Fruit fly (Drosophila melanogaster) whole organism, embryonic: ENCODE results near the gene Ire1.

Source experiments
- Blimp-1 ChIP-seq: fragments of 200-800 bp; sonication (Bioruptor generic); optimal IDR thresholded peaks from 3 replicates; lab custom pipeline; 2018; ENCODE audit warnings: missing biosample characterization, missing genetic modification characterization, mild to moderate bottlenecking, moderate library complexity, missing genetic modification reagents
- C15 ChIP-seq: fragments of 200-800 bp; sonication (Bioruptor generic); IDR thresholded peaks from 3 replicates; pipeline ENCODE4 v1.3.6; 2022; ENCODE audit warnings: missing biosample characterization, missing genetic modification characterization
- CG10565 ChIP-seq: fragments of 200-800 bp; sonication (Bioruptor generic); optimal IDR thresholded peaks from 3 replicates; lab custom pipeline; 2016; ENCODE audit warnings: missing biosample characterization, mild to moderate bottlenecking, missing genetic modification characterization
- CG12219 ChIP-seq: fragments of 200-800 bp; sonication (Bioruptor generic); optimal IDR thresholded peaks from 3 replicates; lab custom pipeline; 2018; ENCODE audit warnings: missing biosample characterization, mild to moderate bottlenecking, missing genetic modification characterization
- CG12391 ChIP-seq: fragments of 200-800 bp; sonication (Bioruptor generic); optimal IDR thresholded peaks from 3 replicates; lab custom pipeline; 2018; ENCODE audit warnings: missing biosample characterization, mild to moderate bottlenecking, missing genetic modification characterization, moderate library complexity
- CG13424 ChIP-seq: fragments of 200-800 bp; sonication (Bioruptor generic); optimal IDR thresholded peaks from 2 replicates; lab custom pipeline; 2019; ENCODE audit warnings: missing biosample characterization, mild to moderate bottlenecking, missing genetic modification characterization, moderate library complexity
- CG14050 ChIP-seq: fragments of 200-800 bp; sonication (Bioruptor generic); IDR thresholded peaks from 3 replicates; pipeline ENCODE4 v1.3.6; 2022; ENCODE audit warnings: missing biosample characterization, missing genetic modification characterization
- CG17361 ChIP-seq: fragments of 200-800 bp; sonication (Bioruptor generic); IDR thresholded peaks from 3 replicates; pipeline ENCODE4 v1.3.6; 2022; ENCODE audit warnings: missing biosample characterization, missing genetic modification characterization
- CG17568 ChIP-seq: fragments of 200-800 bp; sonication (Bioruptor generic); optimal IDR thresholded peaks from 2 replicates; lab custom pipeline; 2018; ENCODE audit warnings: missing biosample characterization, mild to moderate bottlenecking, missing genetic modification characterization, moderate library complexity
- CG18262 ChIP-seq: fragments of 200-800 bp; optimal IDR thresholded peaks from 3 replicates; lab custom pipeline; 2019; ENCODE audit warnings: missing biosample characterization, mild to moderate bottlenecking, missing genetic modification characterization, moderate library complexity
- CG2120 ChIP-seq: fragments of 200-800 bp; sonication (Bioruptor generic); optimal IDR thresholded peaks from 3 replicates; lab custom pipeline; 2016; ENCODE audit warnings: missing biosample characterization, missing genetic modification characterization
- CG3726 ChIP-seq: fragments of 200-800 bp; sonication (Bioruptor generic); IDR thresholded peaks from 3 replicates; pipeline ENCODE4, ENCODE4 v1.3.6; 2022; ENCODE audit warnings: missing biosample characterization, missing genetic modification characterization
- CG7372 ChIP-seq: fragments of 200-800 bp; sonication (Bioruptor generic); IDR thresholded peaks from 2 replicates; pipeline ENCODE4 v1.3.6; 2022; ENCODE audit warnings: missing biosample characterization, missing genetic modification characterization
- CG8388 ChIP-seq: fragments of 200-800 bp; sonication (Bioruptor generic); optimal IDR thresholded peaks from 2 replicates; lab custom pipeline; 2019; ENCODE audit warnings: missing biosample characterization, mild to moderate bottlenecking, missing genetic modification characterization, moderate library complexity
- CG8924 ChIP-seq: fragments of 200-800 bp; optimal IDR thresholded peaks from 3 replicates; lab custom pipeline; 2019; ENCODE audit warnings: missing biosample characterization, mild to moderate bottlenecking, missing genetic modification characterization, moderate library complexity
- CG9797 ChIP-seq: fragments of 200-800 bp; sonication (Bioruptor generic); optimal IDR thresholded peaks from 3 replicates; lab custom pipeline; 2018; ENCODE audit warnings: missing biosample characterization, mild to moderate bottlenecking, missing genetic modification characterization
- Dbx ChIP-seq: fragments of 200-800 bp; sonication (Bioruptor generic); IDR thresholded peaks from 3 replicates; pipeline ENCODE4 v1.3.6; 2022; ENCODE audit warnings: missing biosample characterization, missing genetic modification characterization
- Dp ChIP-seq: fragments of 200-800 bp; sonication (Bioruptor generic); optimal IDR thresholded peaks from 2 replicates; lab custom pipeline; 2018; ENCODE audit warnings: missing biosample characterization, mild to moderate bottlenecking, missing genetic modification characterization, moderate library complexity
- Dref ChIP-seq: fragments of 200-800 bp; sonication (Bioruptor generic); IDR thresholded peaks from 2 replicates; pipeline ENCODE4 v1.3.6; 2022; ENCODE audit warnings: missing biosample characterization, missing genetic modification characterization
- E2f2 ChIP-seq: fragments of 200-800 bp; sonication (Bioruptor generic); IDR thresholded peaks from 2 replicates; pipeline ENCODE4 v1.3.6; 2022; ENCODE audit warnings: missing biosample characterization, missing genetic modification characterization
- Eip74EF ChIP-seq, 2 experiments: fragments of 200-800 bp in 1 of 2; fragments of >200 bp in 1 of 2; sonication (Bioruptor generic) in 1 of 2; optimal IDR thresholded peaks; 2 replicates each; lab custom pipeline; 2017 to 2019; ENCODE audit warnings: missing biosample characterization in 2 of 2, missing genetic modification characterization in 2 of 2, mild to moderate bottlenecking in 1 of 2, moderate library complexity in 1 of 2
- HHEX ChIP-seq: fragments of 200-800 bp; sonication (Bioruptor generic); optimal IDR thresholded peaks from 3 replicates; lab custom pipeline; 2017; ENCODE audit warnings: missing biosample characterization, mild to moderate bottlenecking, missing genetic modification characterization, missing genetic modification reagents
- Hr78 ChIP-seq, 2 experiments: fragments of 200-800 bp in 1 of 2; fragments of >200 bp in 1 of 2; sonication (Bioruptor generic) in 1 of 2; optimal IDR thresholded peaks; 2 replicates each; lab custom pipeline; 2017 to 2019; ENCODE audit warnings: missing biosample characterization in 2 of 2, missing genetic modification characterization in 2 of 2, mild to moderate bottlenecking in 1 of 2, moderate library complexity in 1 of 2
- Neu2 ChIP-seq: fragments of 200-800 bp; sonication (Bioruptor generic); optimal IDR thresholded peaks from 3 replicates; lab custom pipeline; 2016; ENCODE audit warnings: missing biosample characterization, missing genetic modification characterization, borderline replicate concordance
- PHDP ChIP-seq: fragments of 200-800 bp; sonication (Bioruptor generic); optimal IDR thresholded peaks from 3 replicates; lab custom pipeline; 2018; ENCODE audit warnings: missing biosample characterization, mild to moderate bottlenecking, missing genetic modification characterization, moderate library complexity
- Six4 ChIP-seq: fragments of 200-800 bp; sonication (Bioruptor generic); optimal IDR thresholded peaks from 2 replicates; lab custom pipeline; 2016; ENCODE audit warnings: missing biosample characterization, missing genetic modification characterization
- Sox100B ChIP-seq: fragments of 200-800 bp; sonication (Bioruptor generic); optimal IDR thresholded peaks from 3 replicates; lab custom pipeline; 2018; ENCODE audit warnings: missing biosample characterization, mild to moderate bottlenecking, missing genetic modification characterization
- Xbp1 ChIP-seq: fragments of 200-800 bp; sonication (Bioruptor generic); optimal IDR thresholded peaks from 3 replicates; lab custom pipeline; 2016; ENCODE audit warnings: missing biosample characterization, mild to moderate bottlenecking, missing genetic modification characterization
- amos ChIP-seq: fragments of 200-800 bp; sonication (Bioruptor generic); IDR thresholded peaks from 2 replicates; pipeline ENCODE4 v1.3.6; 2022; ENCODE audit warnings: missing biosample characterization, missing genetic modification characterization; ENCODE audit not compliant: partially characterized antibody
- ap ChIP-seq: fragments of 200-800 bp; sonication (Bioruptor generic); IDR thresholded peaks from 2 replicates; pipeline ENCODE4 v1.3.6; 2022; ENCODE audit warnings: missing biosample characterization, missing genetic modification characterization
- cas ChIP-seq: fragments of 200-800 bp; sonication (Bioruptor generic); IDR thresholded peaks from 2 replicates; pipeline ENCODE4 v1.3.6; 2022; ENCODE audit warnings: missing biosample characterization, missing genetic modification characterization
- caup ChIP-seq: fragments of 200-800 bp; sonication (Bioruptor generic); optimal IDR thresholded peaks from 3 replicates; lab custom pipeline; 2017; ENCODE audit warnings: missing biosample characterization, mild to moderate bottlenecking, missing genetic modification characterization, moderate library complexity; ENCODE audit not compliant: severe bottlenecking
- ci ChIP-seq: fragments of 200-800 bp; sonication (Bioruptor generic); IDR thresholded peaks from 3 replicates; pipeline ENCODE4 v1.3.6; 2022; ENCODE audit warnings: missing biosample characterization, missing genetic modification characterization
- dmrt11E ChIP-seq: fragments of 200-800 bp; sonication (Bioruptor generic); optimal IDR thresholded peaks from 3 replicates; lab custom pipeline; 2018; ENCODE audit warnings: missing biosample characterization, mild to moderate bottlenecking, missing genetic modification characterization, moderate library complexity
- dysf ChIP-seq: fragments of 200-800 bp; sonication (Bioruptor generic); IDR thresholded peaks from 3 replicates; pipeline ENCODE4 v1.3.6; 2022; ENCODE audit warnings: missing biosample characterization, missing genetic modification characterization
- fd102C ChIP-seq: fragments of 200-800 bp; sonication (Bioruptor generic); optimal IDR thresholded peaks from 2 replicates; lab custom pipeline; 2018; ENCODE audit warnings: missing biosample characterization, mild to moderate bottlenecking, missing genetic modification characterization, moderate library complexity
- fd64A ChIP-seq: fragments of 200-800 bp; sonication (Bioruptor generic); optimal IDR thresholded peaks from 3 replicates; lab custom pipeline; 2018; ENCODE audit warnings: missing biosample characterization, mild to moderate bottlenecking, missing genetic modification characterization
- fru ChIP-seq: fragments of >200 bp; optimal IDR thresholded peaks from 2 replicates; lab custom pipeline; 2017
- fu2 ChIP-seq: fragments of 200-800 bp; sonication (Bioruptor generic); optimal IDR thresholded peaks from 2 replicates; lab custom pipeline; 2016; ENCODE audit warnings: missing biosample characterization, missing genetic modification characterization
- jigr1 ChIP-seq: fragments of 200-800 bp; sonication (Bioruptor generic); IDR thresholded peaks from 3 replicates; pipeline ENCODE4 v1.3.6; 2022; ENCODE audit warnings: missing biosample characterization, missing genetic modification characterization
- lbe ChIP-seq: fragments of 200-800 bp; sonication (Bioruptor generic); optimal IDR thresholded peaks from 2 replicates; lab custom pipeline; 2016; ENCODE audit warnings: missing biosample characterization, mild to moderate bottlenecking, missing genetic modification characterization
- nom ChIP-seq: fragments of 200-800 bp; sonication (Bioruptor generic); optimal IDR thresholded peaks from 2 replicates; lab custom pipeline; 2017; ENCODE audit warnings: missing biosample characterization, missing genetic modification characterization, mild to moderate bottlenecking, moderate library complexity, missing genetic modification reagents
- rib ChIP-seq: fragments of 200-800 bp; sonication (Bioruptor generic); IDR thresholded peaks from 2 replicates; pipeline ENCODE4 v1.3.6; 2022; ENCODE audit warnings: missing biosample characterization, missing genetic modification characterization
- sc ChIP-seq, 3 experiments: fragments of >200 bp in 2 of 3; fragments of 200-800 bp in 1 of 3; sonication (Bioruptor generic) in 1 of 3; optimal IDR thresholded peaks; 2 replicates in 2 of 3; 3 replicates in 1 of 3; lab custom pipeline; 2017; ENCODE audit warnings: mild to moderate bottlenecking in 1 of 3, missing biosample characterization in 1 of 3, missing genetic modification characterization in 1 of 3, missing genetic modification reagents in 1 of 3
- seq ChIP-seq: fragments of 200-800 bp; sonication (Bioruptor generic); IDR thresholded peaks from 2 replicates; pipeline ENCODE4 v1.3.6; 2022; ENCODE audit warnings: missing biosample characterization, missing genetic modification characterization
- slbo ChIP-seq: fragments of 200-800 bp; sonication (Bioruptor generic); IDR thresholded peaks from 2 replicates; pipeline ENCODE4 v1.3.6; 2022; ENCODE audit warnings: missing biosample characterization, missing genetic modification characterization
- ssp ChIP-seq: fragments of 200-800 bp; sonication (Bioruptor generic); IDR thresholded peaks from 2 replicates; pipeline ENCODE4 v1.3.6; 2022; ENCODE audit warnings: missing biosample characterization, missing genetic modification characterization
- toy ChIP-seq: fragments of 200-800 bp; sonication (Bioruptor generic); IDR thresholded peaks from 2 replicates; pipeline ENCODE4 v1.3.6; 2022; ENCODE audit warnings: missing biosample characterization, missing genetic modification characterization

Gene Ire1

DNA sequence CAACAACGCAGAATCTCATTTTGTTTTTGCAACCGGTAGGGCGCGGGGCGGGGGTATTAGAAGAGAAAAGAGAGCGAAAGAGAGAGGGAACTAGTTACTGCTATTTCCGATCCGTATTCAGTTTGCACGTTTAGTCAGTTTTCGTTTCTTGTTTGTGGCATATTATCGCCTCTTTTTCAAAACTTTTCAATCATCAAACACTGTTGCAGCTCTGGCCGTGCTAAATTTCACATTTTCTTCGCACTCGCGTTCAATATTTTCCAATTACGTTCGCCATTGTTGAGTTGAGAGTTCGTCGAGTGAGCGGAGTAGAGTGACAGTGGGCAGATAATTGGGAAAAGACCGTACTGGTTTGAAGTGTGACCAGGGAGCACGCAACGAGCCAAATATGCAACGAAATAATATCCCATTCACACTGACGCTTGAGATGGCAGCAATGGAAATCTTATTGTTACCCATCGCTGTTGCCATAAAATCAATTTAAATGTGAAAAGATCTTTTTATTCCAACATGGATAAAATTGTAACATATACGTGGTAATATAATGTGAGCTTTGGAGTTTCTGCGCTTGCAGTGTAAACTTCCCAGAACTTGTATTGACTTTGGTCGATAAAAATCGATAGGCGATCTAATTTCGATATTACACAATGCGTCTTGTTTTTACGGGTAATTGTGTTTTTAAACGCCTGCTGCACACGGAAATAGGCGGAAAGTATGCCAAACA is at the start of gene Ire1, which contains the start of gene Mrm2 (continued):
- TF ChIP-seq Neu2 (GFP tag; lab: Kevin White, UChicago) (no peak), Hr78 (GFP tag; optimal IDR thresholded peaks at IDR 0.05; lab: Kevin White, UChicago) (peak; percentile 1 to 72), dysf (GFP tag; lab: Robert Waterston, UW) (peak; percentile 84), Sox100B (GFP tag; lab: Kevin White, UChicago) (peak; percentile 15), ap (GFP tag; lab: Robert Waterston, UW) (peak; percentile 52; the same call in 1 of the 2 replicates), CG10565 (GFP tag; lab: Kevin White, UChicago) (no peak), CG12391 (peak; percentile 89), Blimp-1 (GFP tag; lab: Kevin White, UChicago) (peak; percentile 50), ci (GFP tag; lab: Robert Waterston, UW) (no peak), toy (GFP tag; lab: Robert Waterston, UW) (no peak; the same call in 1 of the 2 replicates), caup (GFP tag; lab: Kevin White, UChicago) (peak; percentile 68), nom (GFP tag; lab: Kevin White, UChicago) (peak; percentile 54), jigr1 (GFP tag; lab: Robert Waterston, UW) (no peak), CG17568 (no peak), fu2 (peak; percentile 87), PHDP (tag; lab: Kevin White, UChicago) (peak; percentile 74), CG17361 (GFP tag; lab: Robert Waterston, UW) (peak; percentile 88), lbe (peak; percentile 42), fd64A (GFP tag; lab: Kevin White, UChicago) (no peak), dmrt11E (tag; lab: Kevin White, UChicago) (peak; percentile 83), CG8924 (tag; lab: Kevin White, UChicago) (peak; percentile 78), cas (GFP tag; lab: Robert Waterston, UW) (peak; percentile 24; the same call in 1 of the 2 replicates), CG13424 (peak; percentile 82), CG7372 (GFP tag; lab: Robert Waterston, UW) (peak; percentile 81), slbo (peak; percentile 93), seq (GFP tag; lab: Robert Waterston, UW) (peak; percentile 29; the same call in 1 of the 2 replicates), fru (lab: Kevin White, UChicago) (no peak), Dref (GFP tag; lab: Robert Waterston, UW) (peak; percentile 73), CG12219 (peak; percentile 6), Xbp1 (peak; percentile 90), CG3726 (GFP tag; lab: Robert Waterston, UW) (0 out of 3 replicates have a peak, but pooled peaks have one; percentile 58), HHEX (GFP tag; lab: Kevin White, UChicago) (peak; percentile 53), CG9797 (GFP tag; lab: Kevin White, UChicago) (peak; percentile 98), fd102C (GFP tag; lab: Kevin White, UChicago) (no peak), C15 (no peak), rib (GFP tag; lab: Robert Waterston, UW) (peak; percentile 32; the same call in 1 of the 2 replicates), Dp (GFP tag; lab: Kevin White, UChicago) (peak; percentile 39), sc (optimal IDR thresholded peaks at IDR 0.05; lab: Kevin White, UChicago) (no peak), sc (GFP tag; optimal IDR thresholded peaks at IDR 0.05; lab: Kevin White, UChicago) (no peak), Six4 (GFP tag; lab: Kevin White, UChicago) (peak; percentile 56), Eip74EF (GFP tag; optimal IDR thresholded peaks at IDR 0.05; lab: Kevin White, UChicago) (peak in 1 of 2 experiments; percentile 98), ssp (peak; percentile 100), CG8388 (GFP tag; lab: Kevin White, UChicago) (peak; percentile 69), CG18262 (tag; lab: Kevin White, UChicago) (peak; percentile 71), E2f2 (GFP tag; lab: Robert Waterston, UW) (peak; percentile 52), CG2120 (peak; percentile 91), CG14050 (GFP tag; lab: Robert Waterston, UW) (peak; percentile 59; the same call in 1 of the 3 replicates), Dbx (GFP tag; lab: Robert Waterston, UW) (peak; percentile 83), amos (GFP tag; lab: Robert Waterston, UW) (peak; percentile 59)
